Worm (Caenorhabditis elegans) whole organism, L3 larva: ENCODE measurements around the gene rer-1.

Source experiments
- pqm-1 ChIP-seq: fragments of 150-350 bp; optimal IDR thresholded peaks from 2 replicates; lab custom pipeline; 2017; ENCODE audit warnings: missing biosample characterization, missing genetic modification characterization, inconsistent platforms
- skn-1 ChIP-seq: fragments of 150-350 bp; optimal IDR thresholded peaks from 2 replicates; lab custom pipeline; 2014; ENCODE audit warnings: missing biosample characterization, missing genetic modification characterization

- TF ChIP-seq skn-1 (tag; lab: Kevin White, UChicago) (no peak), pqm-1 (tag; lab: Kevin White, UChicago) (no peak)
Measured at ce11 chrII:8813659-8814058, 2.5 kb downstream of the rer-1 start.
